Fruit fly (Drosophila melanogaster) whole organism, wandering third instar larva: Measurements from ENCODE around the gene CG34398.

ENCODE experiments used
- CG9705 ChIP-seq: fragments of 200-800 bp; sonication (Bioruptor generic); optimal IDR thresholded peaks from 2 replicates; lab custom pipeline; 2018; ENCODE audit warnings: missing biosample characterization, mild to moderate bottlenecking, missing genetic modification characterization
- Dfd ChIP-seq: fragments of >200 bp; optimal IDR thresholded peaks from 2 replicates; lab custom pipeline; 2017; ENCODE audit warnings: missing biosample characterization, missing genetic modification characterization
- HLH106 ChIP-seq: fragments of 200-800 bp; optimal IDR thresholded peaks from 3 replicates; lab custom pipeline; 2019; ENCODE audit warnings: missing biosample characterization, mild to moderate bottlenecking, missing genetic modification characterization, moderate library complexity
- Myc ChIP-seq: fragments of >200 bp; optimal IDR thresholded peaks from 2 replicates; lab custom pipeline; 2017
- OdsH ChIP-seq: fragments of 200-800 bp; sonication (Bioruptor generic); optimal IDR thresholded peaks from 2 replicates; lab custom pipeline; 2016; ENCODE audit warnings: missing biosample characterization, mild to moderate bottlenecking, missing genetic modification characterization
- brk ChIP-seq: fragments of 200-800 bp; sonication (Bioruptor generic); optimal IDR thresholded peaks from 2 replicates; lab custom pipeline; 2016; ENCODE audit warnings: missing biosample characterization, mild to moderate bottlenecking, missing genetic modification characterization
- ey ChIP-seq: fragments of 200-800 bp; sonication (Bioruptor generic); optimal IDR thresholded peaks from 2 replicates; lab custom pipeline; 2016; ENCODE audit warnings: missing biosample characterization, missing genetic modification characterization
- h ChIP-seq: fragments of 200-800 bp; sonication (Bioruptor generic); optimal IDR thresholded peaks from 3 replicates; lab custom pipeline; 2016; ENCODE audit warnings: missing biosample characterization, mild to moderate bottlenecking, missing genetic modification characterization
- psq ChIP-seq: fragments of 200-800 bp; sonication (Bioruptor generic); optimal IDR thresholded peaks from 3 replicates; lab custom pipeline; 2017; ENCODE audit warnings: missing biosample characterization, mild to moderate bottlenecking, missing genetic modification characterization, moderate library complexity
- sage ChIP-seq: fragments of 200-800 bp; sonication (Bioruptor generic); optimal IDR thresholded peaks from 2 replicates; lab custom pipeline; 2016; ENCODE audit warnings: missing biosample characterization, mild to moderate bottlenecking, missing genetic modification characterization
- usp ChIP-seq: fragments of >200 bp; optimal IDR thresholded peaks from 2 replicates; lab custom pipeline; 2017; ENCODE audit warnings: missing biosample characterization, missing genetic modification characterization
- woc ChIP-seq: sonication (Bioruptor generic); optimal IDR thresholded peaks from 2 replicates; lab custom pipeline; 2016; ENCODE audit warnings: missing biosample characterization, mild to moderate bottlenecking, missing genetic modification characterization

- TF ChIP-seq ey = no peak
- TF ChIP-seq HLH106 (tag; lab: Kevin White, UChicago) = no peak
- no peak for TF ChIP-seq psq (GFP tag; lab: Kevin White, UChicago)
- no peak for TF ChIP-seq usp
- TF ChIP-seq sage (GFP tag; lab: Kevin White, UChicago) = no peak
- TF ChIP-seq woc (GFP tag; lab: Kevin White, UChicago) = no peak
- no peak for TF ChIP-seq Dfd (GFP tag; lab: Kevin White, UChicago)
- no peak for TF ChIP-seq OdsH
- no peak for TF ChIP-seq CG9705 (GFP tag; lab: Kevin White, UChicago)
- TF ChIP-seq h = no peak
- TF ChIP-seq Myc (lab: Kevin White, UChicago) = no peak
- TF ChIP-seq brk (GFP tag; lab: Kevin White, UChicago) = no peak
These were observed 74.3 kb downstream of the CG34398 start for dm6 chr2L:8972905-8973304.
